Fruit fly (Drosophila melanogaster): ENCODE measurements around the gene Efa6.

Efa6 gene

dm6 chr3R:22624737-22625136 is 37.2 kb downstream of the Efa6 start (continued):
- no peak for TF ChIP-seq CG7987 (GFP tag; optimal IDR thresholded peaks at IDR 0.05)
- TF ChIP-seq her (GFP tag; optimal IDR thresholded peaks at IDR 0.05), result peak; percentile 40
- peak; percentile 79 for TF ChIP-seq zfh1 (GFP tag; IDR thresholded peaks at IDR 0.05)
- peak; percentile 71 for TF ChIP-seq CG8924 (tag; optimal IDR thresholded peaks at IDR 0.05)
- peak; percentile 69 for TF ChIP-seq fd96Cb (tag; optimal IDR thresholded peaks at IDR 0.05)
- TF ChIP-seq hkb (optimal IDR thresholded peaks at IDR 0.05), result no peak
- peak; percentile 80 for TF ChIP-seq hkb (GFP tag; IDR thresholded peaks at IDR 0.05)
- TF ChIP-seq odd (GFP tag; optimal IDR thresholded peaks at IDR 0.05), result no peak
- TF ChIP-seq CG13894 (tag; optimal IDR thresholded peaks at IDR 0.05), result no peak
- TF ChIP-seq disco-r (GFP tag; optimal IDR thresholded peaks at IDR 0.05), result peak; percentile 20
- peak; percentile 14 for TF ChIP-seq p53 (GFP tag; optimal IDR thresholded peaks at IDR 0.05)
- peak; percentile 57 for TF ChIP-seq pum (GFP tag; optimal IDR thresholded peaks at IDR 0.05)
- peak; percentile 17 for TF ChIP-seq run (tag; optimal IDR thresholded peaks at IDR 0.05)
- no peak for TF ChIP-seq sima (GFP tag; optimal IDR thresholded peaks at IDR 0.05)
- TF ChIP-seq pan (optimal IDR thresholded peaks at IDR 0.05), result no peak
- peak in 1 of 2 experiments; percentile 78 for TF ChIP-seq pan (GFP tag; optimal IDR thresholded peaks at IDR 0.05 in 1 of 2, IDR thresholded peaks at IDR 0.05 in 1 of 2)
- peak; percentile 57 for TF ChIP-seq nom (GFP tag; optimal IDR thresholded peaks at IDR 0.05)
- peak; percentile 3 for TF ChIP-seq Dip3 (GFP tag; optimal IDR thresholded peaks at IDR 0.05)
- TF ChIP-seq CG12744 (GFP tag; optimal IDR thresholded peaks at IDR 0.05), result no peak
- peak; percentile 63 for TF ChIP-seq CG9932 (GFP tag; IDR thresholded peaks at IDR 0.05)
- TF ChIP-seq klu (GFP tag; IDR thresholded peaks at IDR 0.05), result no peak
- TF ChIP-seq CG10654 (GFP tag; optimal IDR thresholded peaks at IDR 0.05), result peak; percentile 54
- TF ChIP-seq peb (GFP tag; IDR thresholded peaks at IDR 0.05), result peak; percentile 25; the same call in 1 of the 2 replicates
- peak; percentile 42 for TF ChIP-seq CG9727 (GFP tag; optimal IDR thresholded peaks at IDR 0.05)
- no peak for TF ChIP-seq CG7928 (GFP tag; optimal IDR thresholded peaks at IDR 0.05)
- peak; percentile 6 for TF ChIP-seq tx (GFP tag; optimal IDR thresholded peaks at IDR 0.05)
- TF ChIP-seq CG10366 (GFP tag; IDR thresholded peaks at IDR 0.05), result peak; percentile 67
- peak; percentile 33 for TF ChIP-seq E2f1 (GFP tag; IDR thresholded peaks at IDR 0.05)
- no peak for TF ChIP-seq eve (GFP tag; optimal IDR thresholded peaks at IDR 0.05)
- TF ChIP-seq nerfin-1 (tag; optimal IDR thresholded peaks at IDR 0.05), result peak; percentile 11
- peak; percentile 39 for TF ChIP-seq CG9817 (tag; optimal IDR thresholded peaks at IDR 0.05)
- no peak for TF ChIP-seq slou (GFP tag; optimal IDR thresholded peaks at IDR 0.05)
- no peak for TF ChIP-seq crol (GFP tag; IDR thresholded peaks at IDR 0.05)
- no peak for TF ChIP-seq CG11504 (tag; optimal IDR thresholded peaks at IDR 0.05)
- no peak for TF ChIP-seq inv (GFP tag; IDR thresholded peaks at IDR 0.05; ENCODE audit: partially characterized antibody)
- TF ChIP-seq gem (tag; optimal IDR thresholded peaks at IDR 0.05), result no peak
- TF ChIP-seq Vsx1 (GFP tag; optimal IDR thresholded peaks at IDR 0.05), result no peak
- TF ChIP-seq pnt (GFP tag; optimal IDR thresholded peaks at IDR 0.05), result peak; percentile 64
- TF ChIP-seq sd (tag; optimal IDR thresholded peaks at IDR 0.05), result no peak
- peak; percentile 28 for TF ChIP-seq Mad (GFP tag; optimal IDR thresholded peaks at IDR 0.05)
- peak; percentile 72 for TF ChIP-seq ind (GFP tag; optimal IDR thresholded peaks at IDR 0.05)
- TF ChIP-seq cwo (GFP tag; optimal IDR thresholded peaks at IDR 0.05), result no peak
- peak; percentile 29; the same call in 1 of the 3 replicates for TF ChIP-seq CG14050 (GFP tag; IDR thresholded peaks at IDR 0.05)
- peak; percentile 80 for TF ChIP-seq ken (GFP tag; IDR thresholded peaks at IDR 0.05)
- no peak for TF ChIP-seq CG15073 (GFP tag; optimal IDR thresholded peaks at IDR 0.05)
- TF ChIP-seq CG32532 (GFP tag; IDR thresholded peaks at IDR 0.05), result peak; percentile 61; the same call in 1 of the 2 replicates
- no peak for TF ChIP-seq Dip2 (GFP tag; IDR thresholded peaks at IDR 0.05)
- peak; percentile 96 for TF ChIP-seq Ets65A (GFP tag)
- TF ChIP-seq CG13287 (GFP tag; IDR thresholded peaks at IDR 0.05; ENCODE audit: partially characterized antibody), result no peak
- TF ChIP-seq CG1647 (GFP tag; optimal IDR thresholded peaks at IDR 0.05), result peak; percentile 25
- 0 out of 3 replicates have a peak, but pooled peaks have one; percentile 36 for TF ChIP-seq C15 (GFP tag; IDR thresholded peaks at IDR 0.05)
- TF ChIP-seq Mes4 (GFP tag; optimal IDR thresholded peaks at IDR 0.05), result peak; percentile 42
